Worm (Caenorhabditis elegans): ENCODE measurements around the gene kqt-2.

The kqt-2 gene

ce11 chrX:8286164-8286563 lies 40.0 kb upstream of the kqt-2 start:
- TF ChIP-seq unc-55 (GFP tag; optimal IDR thresholded peaks at IDR 0.05) (peak; percentile 50), mab-5 (tag; optimal IDR thresholded peaks at IDR 0.05) (no peak)

ce11 chrX:8285169-8285796 lies 39.1 kb upstream of the kqt-2 start, which contains the start of the genes fis-2 and F13B9.2:
Gene fis-2 (minus strand): TSS chrX:8285219.
Gene F13B9.2 (plus strand): TSS chrX:8285683.
- TF ChIP-seq sma-9 (GFP tag; optimal IDR thresholded peaks at IDR 0.05) = no peak
- TF ChIP-seq sma-9 (tag; optimal IDR thresholded peaks at IDR 0.05) = no peak
- TF ChIP-seq gmeb-1 (tag; optimal IDR thresholded peaks at IDR 0.05) = no peak
- no peak for TF ChIP-seq elt-1 (tag; optimal IDR thresholded peaks at IDR 0.05)
- TF ChIP-seq ceh-82 (tag; optimal IDR thresholded peaks at IDR 0.05) = no peak
- TF ChIP-seq nhr-11 (tag; optimal IDR thresholded peaks at IDR 0.05) = no peak
- TF ChIP-seq ztf-11 (tag; optimal IDR thresholded peaks at IDR 0.05) = no peak
- TF ChIP-seq unc-55 (GFP tag; optimal IDR thresholded peaks at IDR 0.05) = no peak
- TF ChIP-seq lin-39 (tag; optimal IDR thresholded peaks at IDR 0.05) = no peak
- TF ChIP-seq F13H6.1 (tag; optimal IDR thresholded peaks at IDR 0.05) = no peak

DNA sequence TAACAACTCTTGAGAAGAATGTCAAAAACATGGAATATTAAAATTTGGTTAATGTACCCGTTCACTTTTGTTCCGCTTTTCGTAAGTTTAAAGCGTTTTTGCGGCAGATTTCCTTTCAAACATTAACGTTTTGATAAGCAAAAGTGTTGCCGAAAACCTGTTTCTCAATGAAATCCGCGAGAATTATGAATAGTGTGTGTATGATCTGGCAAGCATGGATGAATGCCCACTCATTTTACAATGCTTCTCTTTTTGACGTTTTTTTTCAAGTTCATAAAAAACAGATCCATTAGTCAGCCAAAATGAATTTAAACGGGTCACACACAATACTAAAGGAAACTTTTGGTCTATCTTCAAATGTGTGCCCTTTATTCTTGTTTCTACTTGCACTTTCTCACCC lies 37.8 kb upstream of the kqt-2 start:
- TF ChIP-seq nhr-237 (tag; optimal IDR thresholded peaks at IDR 0.05) (no peak), blmp-1 (tag; optimal IDR thresholded peaks at IDR 0.05; ENCODE audit: insufficient read depth) (no peak), nhr-129 (tag; optimal IDR thresholded peaks at IDR 0.05) (no peak), ceh-16 (tag; optimal IDR thresholded peaks at IDR 0.05) (no peak), ama-1 (optimal IDR thresholded peaks at IDR 0.05) (no peak), ztf-1 (GFP tag; conservative IDR thresholded peaks at IDR 0.05) (no peak), skn-1 (tag; optimal IDR thresholded peaks at IDR 0.05) (no peak), ceh-82 (tag; optimal IDR thresholded peaks at IDR 0.05) (no peak), lin-13 (GFP tag; optimal IDR thresholded peaks at IDR 0.05) (no peak), egl-27 (tag; optimal IDR thresholded peaks at IDR 0.05) (no peak), nhr-10 (tag; optimal IDR thresholded peaks at IDR 0.05) (no peak), unc-39 (tag; optimal IDR thresholded peaks at IDR 0.05) (no peak), mbf-1 (tag; optimal IDR thresholded peaks at IDR 0.05) (no peak), lin-11 (tag; optimal IDR thresholded peaks at IDR 0.05) (no peak), nhr-21 (tag; optimal IDR thresholded peaks at IDR 0.05) (no peak), peb-1 (tag; optimal IDR thresholded peaks at IDR 0.05) (no peak), unc-55 (GFP tag; optimal IDR thresholded peaks at IDR 0.05) (no peak)

DNA sequence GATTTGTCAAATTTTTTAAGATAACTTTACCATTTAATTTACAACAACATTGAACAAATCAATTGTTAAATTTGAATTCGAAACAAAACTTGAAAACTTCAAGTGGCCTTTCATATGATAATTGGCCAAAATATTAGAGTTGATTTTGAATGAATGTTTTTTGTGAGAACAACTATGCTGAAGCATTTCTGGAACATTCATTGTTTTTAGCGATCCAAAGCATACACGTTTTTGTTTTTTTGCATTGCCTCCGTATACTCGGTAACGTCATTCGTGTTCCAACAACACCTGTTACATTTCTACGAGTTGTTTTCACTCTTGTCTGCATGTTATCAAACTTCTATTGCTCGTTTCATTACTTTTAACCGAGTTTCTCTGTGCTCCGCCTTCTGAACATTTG lies 30.8 kb upstream of the kqt-2 start:
- TF ChIP-seq aly-2 (tag; optimal IDR thresholded peaks at IDR 0.05) (no peak), lin-39 (tag; optimal IDR thresholded peaks at IDR 0.05) (no peak), lsy-2 (tag; optimal IDR thresholded peaks at IDR 0.05) (no peak), ama-1 (optimal IDR thresholded peaks at IDR 0.05) (no peak), skn-1 (tag; optimal IDR thresholded peaks at IDR 0.05) (no peak)

DNA sequence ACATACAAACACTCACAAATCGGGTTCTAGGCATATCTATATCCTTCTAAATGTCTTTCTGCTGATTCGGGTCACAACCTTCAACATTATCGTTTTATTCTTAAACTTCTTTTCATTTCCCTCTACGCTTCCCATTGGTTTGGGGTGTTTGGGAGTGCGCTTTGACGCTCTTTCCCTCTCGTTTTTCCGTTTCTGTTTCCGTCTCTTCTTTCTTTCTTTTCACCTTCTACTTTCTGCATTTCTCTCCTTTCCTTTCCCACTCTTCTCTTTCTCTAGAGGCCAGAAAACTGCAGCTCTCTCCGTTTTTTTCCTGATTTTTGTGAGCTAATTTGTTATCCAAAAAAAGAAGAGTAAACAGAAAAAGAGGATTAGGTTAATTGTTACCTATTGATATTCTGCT lies 30.2 kb upstream of the kqt-2 start:
- TF ChIP-seq unc-55 (GFP tag; optimal IDR thresholded peaks at IDR 0.05) = peak; percentile 18
- peak; percentile 2 for TF ChIP-seq nhr-129 (tag; optimal IDR thresholded peaks at IDR 0.05)
- no peak for TF ChIP-seq alr-1 (tag; optimal IDR thresholded peaks at IDR 0.05)
- peak; percentile 6 for TF ChIP-seq F13H6.1 (tag; optimal IDR thresholded peaks at IDR 0.05)
- TF ChIP-seq C34F6.9 (tag; optimal IDR thresholded peaks at IDR 0.05) = peak; percentile 34
- TF ChIP-seq nhr-23 (tag; optimal IDR thresholded peaks at IDR 0.05) = no peak
- peak; percentile 28 for TF ChIP-seq blmp-1 (tag; optimal IDR thresholded peaks at IDR 0.05; ENCODE audit: insufficient read depth)

DNA sequence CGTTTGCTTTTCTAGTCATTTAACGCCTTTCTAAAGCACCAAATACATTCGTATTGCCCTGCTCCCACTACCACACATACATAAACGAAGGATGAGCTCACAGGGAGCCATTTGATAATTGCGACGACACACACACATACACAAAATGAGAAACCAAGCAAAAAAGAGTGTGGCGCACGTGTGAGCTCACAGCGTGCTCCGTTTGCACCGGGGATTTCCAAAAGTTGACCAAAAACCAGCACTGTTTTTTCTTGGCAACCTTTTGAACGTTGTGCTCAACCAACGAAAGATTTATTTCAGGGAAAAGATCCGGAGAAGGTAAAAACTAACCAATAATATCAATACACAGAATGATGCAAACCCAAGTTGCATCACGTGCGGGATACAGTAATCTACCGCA lies 28.7 kb upstream of the kqt-2 start, which contains the start of gene ksr-1:
Gene ksr-1, plus strand, starts transcription at position 301 of the 400 bp plus-strand sequence.
- TF ChIP-seq Y55F3AM.14 (GFP tag; optimal IDR thresholded peaks at IDR 0.05) (no peak), elt-3 (tag; optimal IDR thresholded peaks at IDR 0.05) (no peak), nhr-21 (tag; optimal IDR thresholded peaks at IDR 0.05) (no peak), lin-39 (tag; optimal IDR thresholded peaks at IDR 0.05) (no peak), gmeb-1 (tag; optimal IDR thresholded peaks at IDR 0.05) (no peak), ztf-4 (tag; optimal IDR thresholded peaks at IDR 0.05) (no peak), F13H6.1 (tag; optimal IDR thresholded peaks at IDR 0.05) (no peak)

Data from whole organism, L2 larva.